Fruit fly (Drosophila melanogaster): Measurements from ENCODE around the gene CG16721.

CG16721 gene

DNA sequence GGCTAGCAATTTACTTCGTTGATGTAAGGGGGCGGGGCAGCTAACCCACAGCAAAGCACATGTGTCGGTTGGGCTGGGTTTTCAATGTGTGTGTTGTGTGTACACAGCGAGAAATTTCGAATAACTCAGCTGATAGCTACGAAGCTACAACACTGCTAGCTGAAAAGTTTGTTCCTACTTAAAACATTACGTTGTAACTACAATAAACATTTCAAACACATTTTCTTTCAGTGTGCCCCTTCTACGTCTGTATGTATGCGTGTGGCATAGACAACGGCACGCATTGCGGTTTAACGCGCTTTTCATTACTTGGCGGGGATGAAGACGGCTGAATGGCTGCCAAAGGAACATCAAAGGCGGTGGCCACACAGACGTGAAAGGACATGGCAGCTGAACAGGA is 32.1 kb upstream of the CG16721 start (continued):
- TF ChIP-seq dmrt99B (tag; optimal IDR thresholded peaks at IDR 0.05) (peak; percentile 65), jumu (GFP tag; optimal IDR thresholded peaks at IDR 0.05) (peak; percentile 3), vvl (GFP tag; IDR thresholded peaks at IDR 0.05) (peak; percentile 12; the same call in 1 of the 2 replicates), hkb (optimal IDR thresholded peaks at IDR 0.05) (no peak), hkb (GFP tag; IDR thresholded peaks at IDR 0.05) (0 out of 2 replicates have a peak, but pooled peaks have one; percentile 18), prd (optimal IDR thresholded peaks at IDR 0.05) (no peak), prd (GFP tag; IDR thresholded peaks at IDR 0.05) (peak; percentile 36; the same call in 1 of the 3 replicates), Oaz (GFP tag; IDR thresholded peaks at IDR 0.05) (0 out of 2 replicates have a peak, but pooled peaks have one; percentile 9), CG4328 (GFP tag; optimal IDR thresholded peaks at IDR 0.05) (no peak), CG1024 (GFP tag; IDR thresholded peaks at IDR 0.05) (0 out of 2 replicates have a peak, but pooled peaks have one; percentile 23), Awh (GFP tag; IDR thresholded peaks at IDR 0.05) (no peak), mirr (GFP tag; optimal IDR thresholded peaks at IDR 0.05) (no peak), E2f2 (GFP tag; IDR thresholded peaks at IDR 0.05) (0 out of 2 replicates have a peak, but pooled peaks have one; percentile 8), MBD-R2 (GFP tag; IDR thresholded peaks at IDR 0.05) (0 out of 2 replicates have a peak, but pooled peaks have one; percentile 12), CG6689 (GFP tag; IDR thresholded peaks at IDR 0.05) (peak; percentile 32; the same call in 1 of the 2 replicates), CG4424 (GFP tag; optimal IDR thresholded peaks at IDR 0.05) (no peak), fu2 (GFP tag; optimal IDR thresholded peaks at IDR 0.05) (no peak), CG4730 (GFP tag; IDR thresholded peaks at IDR 0.05) (peak; percentile 44; the same call in 1 of the 2 replicates), Hmr (GFP tag; optimal IDR thresholded peaks at IDR 0.05) (peak; percentile 45), ci (GFP tag; IDR thresholded peaks at IDR 0.05) (peak; percentile 64; the same call in 2 of the 3 replicates), CG7372 (GFP tag; IDR thresholded peaks at IDR 0.05) (0 out of 2 replicates have a peak, but pooled peaks have one; percentile 13), bcd (GFP tag; optimal IDR thresholded peaks at IDR 0.05) (peak; percentile 25), NfI (GFP tag; optimal IDR thresholded peaks at IDR 0.05) (peak; percentile 11), odd (GFP tag; optimal IDR thresholded peaks at IDR 0.05) (no peak), Tbp (GFP tag; optimal IDR thresholded peaks at IDR 0.05) (no peak), CG2202 (tag; optimal IDR thresholded peaks at IDR 0.05) (no peak), CG7928 (GFP tag; optimal IDR thresholded peaks at IDR 0.05) (no peak), ken (GFP tag; IDR thresholded peaks at IDR 0.05) (0 out of 3 replicates have a peak, but pooled peaks have one; percentile 36), CG34224 (GFP tag; IDR thresholded peaks at IDR 0.05; ENCODE audit: partially characterized antibody) (no peak), CG10959 (GFP tag; IDR thresholded peaks at IDR 0.05) (no peak), CrebB (tag; optimal IDR thresholded peaks at IDR 0.05) (no peak), gcm2 (GFP tag; optimal IDR thresholded peaks at IDR 0.05) (no peak), nmo (GFP tag; optimal IDR thresholded peaks at IDR 0.05) (peak; percentile 5), chif (GFP tag; optimal IDR thresholded peaks at IDR 0.05) (no peak), sna (GFP tag; IDR thresholded peaks at IDR 0.05; ENCODE audit: partially characterized antibody) (no peak), CG9817 (tag; optimal IDR thresholded peaks at IDR 0.05) (peak; percentile 11), lmd (GFP tag; IDR thresholded peaks at IDR 0.05) (peak; percentile 46), az2 (GFP tag; optimal IDR thresholded peaks at IDR 0.05) (peak; percentile 6), CG11247 (GFP tag; IDR thresholded peaks at IDR 0.05) (peak; percentile 38; the same call in 1 of the 2 replicates), CG9727 (GFP tag; optimal IDR thresholded peaks at IDR 0.05) (peak; percentile 0), Sox102F (GFP tag; optimal IDR thresholded peaks at IDR 0.05) (peak; percentile 34), Atf3 (GFP tag; optimal IDR thresholded peaks at IDR 0.05) (no peak), lov (optimal IDR thresholded peaks at IDR 0.05) (no peak), lov (GFP tag; IDR thresholded peaks at IDR 0.05) (no peak), Hey (tag; optimal IDR thresholded peaks at IDR 0.05) (no peak), CG18619 (GFP tag; optimal IDR thresholded peaks at IDR 0.05) (no peak), hbn (GFP tag; IDR thresholded peaks at IDR 0.05; ENCODE audit: partially characterized antibody) (no peak), pho (GFP tag; optimal IDR thresholded peaks at IDR 0.05) (no peak), CG12391 (tag; optimal IDR thresholded peaks at IDR 0.05) (peak; percentile 6), sc (optimal IDR thresholded peaks at IDR 0.05) (no peak), sc (GFP tag; optimal IDR thresholded peaks at IDR 0.05) (no peak), ATbp (GFP tag; optimal IDR thresholded peaks at IDR 0.05) (peak; percentile 12)
